Fruit fly (Drosophila melanogaster) whole organism, embryonic: ENCODE results near the gene Lcp65Ag3.

Experiments
- Awh ChIP-seq: fragments of 200-800 bp; sonication (Bioruptor generic); IDR thresholded peaks from 2 replicates; pipeline ENCODE4, ENCODE4 v1.3.6; 2022; ENCODE audit warnings: missing biosample characterization, missing genetic modification characterization
- B-H1 ChIP-seq: fragments of 200-800 bp; sonication (Bioruptor generic); IDR thresholded peaks from 3 replicates; pipeline ENCODE4 v1.3.6; 2022; ENCODE audit warnings: missing biosample characterization, missing genetic modification characterization
- CG10267 ChIP-seq: fragments of 200-800 bp; sonication (Bioruptor generic); optimal IDR thresholded peaks from 2 replicates; lab custom pipeline; 2018; ENCODE audit warnings: missing biosample characterization, mild to moderate bottlenecking, missing genetic modification characterization, moderate library complexity
- CG10462 ChIP-seq: fragments of 200-800 bp; sonication (Bioruptor generic); optimal IDR thresholded peaks from 2 replicates; lab custom pipeline; 2016; ENCODE audit warnings: missing biosample characterization, missing genetic modification characterization
- CG11696 ChIP-seq: fragments of 200-800 bp; sonication (Bioruptor generic); IDR thresholded peaks from 2 replicates; pipeline ENCODE4 v1.3.6; 2022; ENCODE audit warnings: missing biosample characterization, missing genetic modification characterization
- CG12104 ChIP-seq: fragments of 200-800 bp; sonication (Bioruptor generic); optimal IDR thresholded peaks from 3 replicates; lab custom pipeline; 2016; ENCODE audit warnings: missing biosample characterization, missing genetic modification characterization
- CG1233 ChIP-seq: fragments of 200-800 bp; sonication (Bioruptor generic); optimal IDR thresholded peaks from 4 replicates; lab custom pipeline; 2018; ENCODE audit warnings: missing biosample characterization, mild to moderate bottlenecking, missing genetic modification characterization
- CG12744 ChIP-seq: fragments of 200-800 bp; sonication (Bioruptor generic); optimal IDR thresholded peaks from 2 replicates; lab custom pipeline; 2016; ENCODE audit warnings: missing biosample characterization, missing genetic modification characterization
- CG13287 ChIP-seq: fragments of 200-800 bp; sonication (Bioruptor generic); IDR thresholded peaks from 2 replicates; pipeline ENCODE4 v1.3.6; 2022; ENCODE audit warnings: missing biosample characterization, missing genetic modification characterization; ENCODE audit not compliant: partially characterized antibody
- CG13894 ChIP-seq: fragments of 200-800 bp; sonication (Bioruptor generic); optimal IDR thresholded peaks from 3 replicates; lab custom pipeline; 2018; ENCODE audit warnings: missing biosample characterization, mild to moderate bottlenecking, missing genetic modification characterization, moderate library complexity
- CG14710 ChIP-seq: fragments of 200-800 bp; sonication (Bioruptor generic); optimal IDR thresholded peaks from 3 replicates; lab custom pipeline; 2019; ENCODE audit warnings: missing biosample characterization, mild to moderate bottlenecking, missing genetic modification characterization, moderate library complexity
- CG15073 ChIP-seq: fragments of 200-800 bp; sonication (Bioruptor generic); optimal IDR thresholded peaks from 2 replicates; lab custom pipeline; 2016; ENCODE audit warnings: missing biosample characterization, missing genetic modification characterization
- CG1647 ChIP-seq: fragments of 200-800 bp; sonication (Bioruptor generic); optimal IDR thresholded peaks from 3 replicates; lab custom pipeline; 2016; ENCODE audit warnings: missing biosample characterization, missing genetic modification characterization
- CG17802 ChIP-seq: fragments of 200-800 bp; sonication (Bioruptor generic); optimal IDR thresholded peaks from 2 replicates; lab custom pipeline; 2018; ENCODE audit warnings: missing biosample characterization, mild to moderate bottlenecking, missing genetic modification characterization, moderate library complexity
- CG2116 ChIP-seq: fragments of 200-800 bp; sonication (Bioruptor generic); optimal IDR thresholded peaks from 3 replicates; lab custom pipeline; 2018; ENCODE audit warnings: missing biosample characterization, mild to moderate bottlenecking, missing genetic modification characterization
- CG2875 ChIP-seq: fragments of 200-800 bp; sonication (Bioruptor generic); optimal IDR thresholded peaks from 2 replicates; lab custom pipeline; 2017; ENCODE audit warnings: missing biosample characterization, mild to moderate bottlenecking, missing genetic modification characterization, missing genetic modification reagents
- CG31441 ChIP-seq: fragments of 200-800 bp; sonication (Bioruptor generic); IDR thresholded peaks from 2 replicates; pipeline ENCODE4 v1.3.6; 2022; ENCODE audit warnings: missing biosample characterization, missing genetic modification characterization
- CG34224 ChIP-seq: fragments of 200-800 bp; sonication (Bioruptor generic); IDR thresholded peaks from 3 replicates; pipeline ENCODE4 v1.3.6; 2022; ENCODE audit warnings: missing biosample characterization, missing genetic modification characterization; ENCODE audit not compliant: partially characterized antibody
- CG4707 ChIP-seq: fragments of 200-800 bp; sonication (Bioruptor generic); optimal IDR thresholded peaks from 2 replicates; lab custom pipeline; 2018; ENCODE audit warnings: missing biosample characterization, mild to moderate bottlenecking, missing genetic modification characterization, moderate library complexity
- CG7928 ChIP-seq: fragments of 200-800 bp; sonication (Bioruptor generic); optimal IDR thresholded peaks from 2 replicates; lab custom pipeline; 2017; ENCODE audit warnings: missing biosample characterization, mild to moderate bottlenecking, missing genetic modification characterization
- CG8359 ChIP-seq: fragments of 200-800 bp; sonication (Bioruptor generic); optimal IDR thresholded peaks from 2 replicates; lab custom pipeline; 2017; ENCODE audit warnings: missing biosample characterization, mild to moderate bottlenecking, missing genetic modification characterization, borderline replicate concordance
- CG9215 ChIP-seq: fragments of 200-800 bp; sonication (Bioruptor generic); IDR thresholded peaks from 2 replicates; pipeline ENCODE4 v1.3.6; 2022; ENCODE audit warnings: missing biosample characterization, missing genetic modification characterization
- CTCF ChIP-seq: fragments of 200-800 bp; sonication (Bioruptor generic); optimal IDR thresholded peaks from 2 replicates; lab custom pipeline; 2017; ENCODE audit warnings: missing biosample characterization, mild to moderate bottlenecking, missing genetic modification characterization, moderate library complexity
- Chrac-16 ChIP-seq: fragments of 200-800 bp; sonication (Bioruptor generic); optimal IDR thresholded peaks from 3 replicates; lab custom pipeline; 2016; ENCODE audit warnings: missing biosample characterization, missing genetic modification characterization
- Fer3 ChIP-seq: fragments of 200-800 bp; sonication (Bioruptor generic); optimal IDR thresholded peaks from 2 replicates; lab custom pipeline; 2018; ENCODE audit warnings: missing biosample characterization, mild to moderate bottlenecking, missing genetic modification characterization, moderate library complexity
- HmgZ ChIP-seq: fragments of 200-800 bp; sonication (Bioruptor generic); optimal IDR thresholded peaks from 2 replicates; lab custom pipeline; 2018; ENCODE audit warnings: missing biosample characterization, mild to moderate bottlenecking, missing genetic modification characterization
- Kr ChIP-seq: fragments of 200-800 bp; sonication (Bioruptor generic); optimal IDR thresholded peaks from 2 replicates; lab custom pipeline; 2017; ENCODE audit warnings: missing biosample characterization, mild to moderate bottlenecking, missing genetic modification characterization
- Meics ChIP-seq: fragments of 200-800 bp; sonication (Bioruptor generic); optimal IDR thresholded peaks from 2 replicates; lab custom pipeline; 2017; ENCODE audit warnings: missing biosample characterization, mild to moderate bottlenecking, missing genetic modification characterization
- NC2β ChIP-seq: fragments of 200-800 bp; sonication (Bioruptor generic); optimal IDR thresholded peaks from 2 replicates; lab custom pipeline; 2016; ENCODE audit warnings: missing biosample characterization, missing genetic modification characterization
- Ssrp ChIP-seq: fragments of 200-800 bp; sonication (Bioruptor generic); optimal IDR thresholded peaks from 2 replicates; lab custom pipeline; 2018; ENCODE audit warnings: missing biosample characterization, mild to moderate bottlenecking, missing genetic modification characterization, moderate library complexity
- ap ChIP-seq: fragments of 200-800 bp; sonication (Bioruptor generic); IDR thresholded peaks from 2 replicates; pipeline ENCODE4 v1.3.6; 2022; ENCODE audit warnings: missing biosample characterization, missing genetic modification characterization
- ash1 ChIP-seq: fragments of 200-800 bp; sonication (Bioruptor generic); optimal IDR thresholded peaks from 2 replicates; lab custom pipeline; 2018; ENCODE audit warnings: missing biosample characterization, mild to moderate bottlenecking, missing genetic modification characterization
- chif ChIP-seq, 2 experiments: fragments of 200-800 bp; sonication (Bioruptor generic); optimal IDR thresholded peaks; 3 replicates each; lab custom pipeline; 2016; ENCODE audit warnings: missing biosample characterization in 2 of 2, missing genetic modification characterization in 2 of 2
- crp ChIP-seq, 2 experiments: fragments of 200-800 bp; sonication (Bioruptor generic); optimal IDR thresholded peaks; 2 replicates in 1 of 2; 3 replicates in 1 of 2; lab custom pipeline; 2017; ENCODE audit warnings: missing biosample characterization in 2 of 2, missing genetic modification characterization in 2 of 2, mild to moderate bottlenecking in 1 of 2, moderate library complexity in 1 of 2
- dmrt99B ChIP-seq: fragments of 200-800 bp; sonication (Bioruptor generic); optimal IDR thresholded peaks from 2 replicates; lab custom pipeline; 2018; ENCODE audit warnings: missing biosample characterization, mild to moderate bottlenecking, missing genetic modification characterization, moderate library complexity
- fru ChIP-seq: fragments of >200 bp; optimal IDR thresholded peaks from 2 replicates; lab custom pipeline; 2017
- gcm ChIP-seq: fragments of 200-800 bp; sonication (Bioruptor generic); optimal IDR thresholded peaks from 2 replicates; lab custom pipeline; 2019; ENCODE audit warnings: missing biosample characterization, mild to moderate bottlenecking, missing genetic modification characterization, moderate library complexity
- insv ChIP-seq, 2 experiments: fragments of 200-800 bp; sonication (Bioruptor generic); optimal IDR thresholded peaks; 3 replicates each; lab custom pipeline; 2016 to 2018; ENCODE audit warnings: missing biosample characterization in 2 of 2, missing genetic modification characterization in 2 of 2
- jing ChIP-seq: fragments of 200-800 bp; sonication (Bioruptor generic); optimal IDR thresholded peaks from 2 replicates; lab custom pipeline; 2018; ENCODE audit warnings: missing biosample characterization, mild to moderate bottlenecking, missing genetic modification characterization
- nerfin-1 ChIP-seq: fragments of 200-800 bp; sonication (Bioruptor generic); optimal IDR thresholded peaks from 3 replicates; lab custom pipeline; 2019; ENCODE audit warnings: missing biosample characterization, mild to moderate bottlenecking, missing genetic modification characterization, moderate library complexity
- rib ChIP-seq: fragments of 200-800 bp; sonication (Bioruptor generic); IDR thresholded peaks from 2 replicates; pipeline ENCODE4 v1.3.6; 2022; ENCODE audit warnings: missing biosample characterization, missing genetic modification characterization
- seq ChIP-seq: fragments of 200-800 bp; sonication (Bioruptor generic); IDR thresholded peaks from 2 replicates; pipeline ENCODE4 v1.3.6; 2022; ENCODE audit warnings: missing biosample characterization, missing genetic modification characterization
- sna ChIP-seq: fragments of 200-800 bp; sonication (Bioruptor generic); IDR thresholded peaks from 2 replicates; pipeline ENCODE4 v1.3.6; 2022; ENCODE audit warnings: missing biosample characterization, missing genetic modification characterization; ENCODE audit not compliant: partially characterized antibody
- tgo ChIP-seq: fragments of 200-800 bp; sonication (Bioruptor generic); IDR thresholded peaks from 3 replicates; pipeline ENCODE4 v1.3.6; 2022; ENCODE audit warnings: missing biosample characterization, missing genetic modification characterization
- tx ChIP-seq: fragments of 200-800 bp; sonication (Bioruptor generic); optimal IDR thresholded peaks from 2 replicates; lab custom pipeline; 2016; ENCODE audit warnings: missing biosample characterization, missing genetic modification characterization
- vnd ChIP-seq: fragments of 200-800 bp; sonication (Bioruptor generic); IDR thresholded peaks from 3 replicates; pipeline ENCODE4 v1.3.6; 2022; ENCODE audit warnings: missing biosample characterization, missing genetic modification characterization; ENCODE audit not compliant: partially characterized antibody
- yki ChIP-seq: fragments of >200 bp; optimal IDR thresholded peaks from 3 replicates; lab custom pipeline; 2018
- zen ChIP-seq: fragments of 200-800 bp; sonication (Bioruptor generic); optimal IDR thresholded peaks from 3 replicates; lab custom pipeline; 2018; ENCODE audit warnings: missing biosample characterization, mild to moderate bottlenecking, missing genetic modification characterization, moderate library complexity
- zf30C ChIP-seq: fragments of 200-800 bp; sonication (Bioruptor generic); optimal IDR thresholded peaks from 3 replicates; lab custom pipeline; 2018; ENCODE audit warnings: missing biosample characterization, mild to moderate bottlenecking, missing genetic modification characterization

Lcp65Ag3 gene

DNA sequence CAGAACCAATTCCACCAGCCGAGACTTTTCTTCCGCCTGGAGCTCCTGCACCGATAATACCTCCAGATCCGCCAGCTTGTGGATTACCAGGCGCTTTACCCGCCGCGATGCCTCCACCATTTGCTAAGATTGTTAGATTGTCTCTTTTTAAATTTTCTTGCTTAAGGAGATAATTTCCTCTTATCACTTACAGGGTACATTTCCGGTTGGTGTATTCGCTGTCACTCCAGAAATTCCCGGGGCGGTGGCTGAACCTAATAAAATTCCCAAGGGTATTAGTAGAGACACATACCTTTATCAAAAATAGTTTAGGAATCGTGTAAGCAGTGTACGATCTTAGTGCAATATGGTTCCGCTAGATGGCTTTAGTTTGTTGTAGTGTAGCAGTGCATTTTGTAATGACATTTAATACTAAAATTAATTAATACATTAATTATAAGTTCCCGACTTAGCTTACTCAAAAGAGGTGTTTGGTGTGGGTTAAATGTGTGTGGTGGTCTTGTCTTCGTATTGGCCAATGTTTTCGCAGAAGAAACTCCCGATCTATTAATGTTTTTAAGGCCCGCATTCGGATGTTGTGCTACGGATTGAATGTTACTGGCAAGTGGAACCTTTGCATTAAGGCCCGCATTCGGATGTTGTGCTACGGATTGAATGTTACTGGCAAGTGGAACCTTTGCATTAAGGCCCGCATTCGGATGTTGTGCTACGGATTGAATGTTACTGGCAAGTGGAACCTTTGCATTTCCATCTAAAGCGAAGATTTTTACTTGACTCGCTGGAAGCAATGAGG lies 6.0 kb downstream of the Lcp65Ag3 start (continued):
- TF ChIP-seq CG12744 (GFP tag; lab: Kevin White, UChicago) (no peak), CG2875 (GFP tag; lab: Kevin White, UChicago) (peak; percentile 84), CG13894 (tag; lab: Kevin White, UChicago) (no peak), Kr (GFP tag; lab: Kevin White, UChicago) (no peak), CG13287 (GFP tag; lab: Robert Waterston, UW) (no peak; the same call in 1 of the 2 replicates), CG1233 (GFP tag; lab: Kevin White, UChicago) (peak; percentile 89), zen (tag; lab: Kevin White, UChicago) (peak; percentile 55), CTCF (GFP tag; lab: Kevin White, UChicago) (peak; percentile 91), CG2116 (GFP tag; lab: Kevin White, UChicago) (peak; percentile 65), gcm (peak; percentile 54), CG10267 (tag; lab: Kevin White, UChicago) (peak; percentile 70), B-H1 (peak; percentile 70; the same call in 2 of the 3 replicates), CG8359 (GFP tag; lab: Kevin White, UChicago) (peak; percentile 75), CG1647 (GFP tag; lab: Kevin White, UChicago) (peak; percentile 45), CG14710 (tag; lab: Kevin White, UChicago) (peak; percentile 61), CG4707 (GFP tag; lab: Kevin White, UChicago) (peak; percentile 83), yki (lab: Kevin White, UChicago) (peak; percentile 38), zf30C (GFP tag; lab: Kevin White, UChicago) (no peak), ap (GFP tag; lab: Robert Waterston, UW) (peak; percentile 61), jing (GFP tag; lab: Kevin White, UChicago) (peak; percentile 41), CG11696 (GFP tag; lab: Robert Waterston, UW) (peak; percentile 76), insv (GFP tag; optimal IDR thresholded peaks at IDR 0.05; lab: Kevin White, UChicago) (peak in 1 of 2 experiments; percentile 47), CG31441 (GFP tag; lab: Robert Waterston, UW) (peak; percentile 80), nerfin-1 (tag; lab: Kevin White, UChicago) (peak; percentile 72), Fer3 (tag; lab: Kevin White, UChicago) (peak; percentile 75), tgo (GFP tag; lab: Robert Waterston, UW) (peak; percentile 75), vnd (no peak), fru (lab: Kevin White, UChicago) (no peak), HmgZ (peak; percentile 38), tx (GFP tag; lab: Kevin White, UChicago) (no peak), Awh (peak; percentile 90), chif (GFP tag; optimal IDR thresholded peaks at IDR 0.05; lab: Kevin White, UChicago) (peak; percentile 8 to 62), Chrac-16 (GFP tag; lab: Kevin White, UChicago) (no peak), dmrt99B (peak; percentile 55), CG34224 (GFP tag; lab: Robert Waterston, UW) (no peak), CG17802 (tag; lab: Kevin White, UChicago) (peak; percentile 98), Meics (GFP tag; lab: Kevin White, UChicago) (peak; percentile 89), CG9215 (peak; percentile 28; the same call in 1 of the 2 replicates), CG12104 (peak; percentile 75), ash1 (GFP tag; lab: Kevin White, UChicago) (peak; percentile 77), crp (GFP tag; optimal IDR thresholded peaks at IDR 0.05; lab: Kevin White, UChicago) (peak in 1 of 2 experiments; percentile 22), CG15073 (GFP tag; lab: Kevin White, UChicago) (no peak), sna (no peak; the same call in 1 of the 2 replicates), seq (GFP tag; lab: Robert Waterston, UW) (peak; percentile 79), Ssrp (tag; lab: Kevin White, UChicago) (peak; percentile 13), NC2β (peak; percentile 50), CG10462 (peak; percentile 7), CG7928 (GFP tag; lab: Kevin White, UChicago) (peak; percentile 18), rib (GFP tag; lab: Robert Waterston, UW) (no peak)
